Worm (Caenorhabditis elegans) whole organism, L4/young adult: ENCODE measurements around the gene F41H10.4.

ENCODE experiments used
- W03F9.2 ChIP-seq: fragments of 150-350 bp; optimal IDR thresholded peaks from 2 replicates; lab custom pipeline; 2014; ENCODE audit warnings: missing biosample characterization, missing genetic modification characterization
- dao-5 ChIP-seq: sonication (generic microtip); optimal IDR thresholded peaks from 2 replicates; lab custom pipeline; 2016; ENCODE audit warnings: missing genotype, missing genetic modification characterization, moderate library complexity, missing compliant biosample characterization
- him-1 ChIP-seq: sonication (generic microtip); optimal IDR thresholded peaks from 2 replicates; lab custom pipeline; 2016; ENCODE audit warnings: missing genotype, missing genetic modification reagents, missing genetic modification characterization, missing compliant biosample characterization

DNA sequence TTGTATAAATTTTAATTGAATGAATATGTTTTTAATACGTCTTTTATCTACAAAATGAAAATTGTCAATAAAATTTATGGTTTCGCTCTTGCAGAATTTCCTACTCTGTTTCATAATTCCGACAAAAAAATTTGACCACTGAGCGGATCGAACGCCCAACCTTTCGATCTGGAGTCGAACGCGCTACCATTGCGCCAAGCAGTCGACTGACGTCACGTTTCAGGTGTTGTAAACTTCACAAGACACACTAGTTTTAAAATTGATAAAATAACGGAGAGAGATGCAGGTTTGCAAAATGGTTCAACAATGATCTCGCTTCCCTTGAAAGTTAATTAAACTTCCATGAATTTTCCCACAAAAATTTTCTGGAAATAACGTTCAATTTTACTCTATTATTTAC is 20.2 kb upstream of the F41H10.4 start:
- TF ChIP-seq W03F9.2, result peak; percentile 10
- TF ChIP-seq him-1 (tag; lab: Kevin White, UChicago), result no peak
- no peak for TF ChIP-seq dao-5 (tag; lab: Kevin White, UChicago)
